Fruit fly (Drosophila melanogaster) whole organism, embryonic: ENCODE results near the gene CG12768.

Experiments
- C15 ChIP-seq: fragments of 200-800 bp; sonication (Bioruptor generic); IDR thresholded peaks from 3 replicates; pipeline ENCODE4 v1.3.6; 2022; ENCODE audit warnings: missing biosample characterization, missing genetic modification characterization
- CG10543 ChIP-seq: fragments of 200-800 bp; sonication (Bioruptor generic); optimal IDR thresholded peaks from 3 replicates; lab custom pipeline; 2017; ENCODE audit warnings: missing biosample characterization, mild to moderate bottlenecking, missing genetic modification characterization, moderate library complexity
- CG11723 ChIP-seq: fragments of 200-800 bp; sonication (Bioruptor generic); optimal IDR thresholded peaks from 2 replicates; lab custom pipeline; 2017; ENCODE audit warnings: missing biosample characterization, mild to moderate bottlenecking, missing genetic modification characterization
- CG12391 ChIP-seq: fragments of 200-800 bp; sonication (Bioruptor generic); optimal IDR thresholded peaks from 3 replicates; lab custom pipeline; 2018; ENCODE audit warnings: missing biosample characterization, mild to moderate bottlenecking, missing genetic modification characterization, moderate library complexity
- CG12942 ChIP-seq: fragments of 200-800 bp; sonication (Bioruptor generic); optimal IDR thresholded peaks from 3 replicates; lab custom pipeline; 2016; ENCODE audit warnings: missing biosample characterization, missing genetic modification characterization
- CG14050 ChIP-seq: fragments of 200-800 bp; sonication (Bioruptor generic); IDR thresholded peaks from 3 replicates; pipeline ENCODE4 v1.3.6; 2022; ENCODE audit warnings: missing biosample characterization, missing genetic modification characterization
- CG15514 ChIP-seq: fragments of 200-800 bp; sonication (Bioruptor generic); optimal IDR thresholded peaks from 3 replicates; lab custom pipeline; 2017; ENCODE audit warnings: missing biosample characterization, missing genetic modification characterization, mild to moderate bottlenecking, moderate library complexity, missing genetic modification reagents
- CG17829 ChIP-seq: fragments of 200-800 bp; optimal IDR thresholded peaks from 2 replicates; lab custom pipeline; 2019; ENCODE audit warnings: missing biosample characterization, mild to moderate bottlenecking, missing genetic modification characterization, moderate library complexity
- CG18476 ChIP-seq: fragments of 200-800 bp; sonication (Bioruptor generic); optimal IDR thresholded peaks from 2 replicates; lab custom pipeline; 2016; ENCODE audit warnings: missing biosample characterization, mild to moderate bottlenecking, missing genetic modification characterization
- CG18599 ChIP-seq: fragments of 200-800 bp; sonication (Bioruptor generic); optimal IDR thresholded peaks from 3 replicates; lab custom pipeline; 2017; ENCODE audit warnings: missing biosample characterization, missing genetic modification characterization, mild to moderate bottlenecking, moderate library complexity, missing genetic modification reagents
- CG18619 ChIP-seq: fragments of 200-800 bp; sonication (Bioruptor generic); optimal IDR thresholded peaks from 3 replicates; lab custom pipeline; 2017; ENCODE audit warnings: missing biosample characterization, mild to moderate bottlenecking, missing genetic modification characterization
- CG30020 ChIP-seq: fragments of 200-800 bp; optimal IDR thresholded peaks from 2 replicates; lab custom pipeline; 2019; ENCODE audit warnings: missing biosample characterization, mild to moderate bottlenecking, missing genetic modification characterization, moderate library complexity
- CG31388 ChIP-seq: fragments of 200-800 bp; sonication (Bioruptor generic); optimal IDR thresholded peaks from 2 replicates; lab custom pipeline; 2016; ENCODE audit warnings: missing biosample characterization, missing genetic modification characterization
- CG31441 ChIP-seq: fragments of 200-800 bp; sonication (Bioruptor generic); IDR thresholded peaks from 2 replicates; pipeline ENCODE4 v1.3.6; 2022; ENCODE audit warnings: missing biosample characterization, missing genetic modification characterization
- CG3407 ChIP-seq: fragments of 200-800 bp; sonication (Bioruptor generic); optimal IDR thresholded peaks from 2 replicates; lab custom pipeline; 2018; ENCODE audit warnings: missing biosample characterization, mild to moderate bottlenecking, missing genetic modification characterization
- CG34422 ChIP-seq: fragments of 200-800 bp; sonication (Bioruptor generic); IDR thresholded peaks from 3 replicates; pipeline ENCODE4 v1.3.6; 2022; ENCODE audit warnings: missing biosample characterization, missing genetic modification characterization
- CG3838 ChIP-seq: fragments of 200-800 bp; sonication (Bioruptor generic); optimal IDR thresholded peaks from 3 replicates; lab custom pipeline; 2016; ENCODE audit warnings: missing biosample characterization, missing genetic modification characterization
- CG42726 ChIP-seq: fragments of 200-800 bp; sonication (Bioruptor generic); IDR thresholded peaks from 2 replicates; pipeline ENCODE4 v1.3.6; 2022; ENCODE audit warnings: missing biosample characterization, missing genetic modification characterization; ENCODE audit not compliant: partially characterized antibody
- CG6254 ChIP-seq: fragments of 200-800 bp; sonication (Bioruptor generic); optimal IDR thresholded peaks from 3 replicates; lab custom pipeline; 2017; ENCODE audit warnings: mild to moderate bottlenecking, missing biosample characterization, missing genetic modification reagents, missing genetic modification characterization
- CG7556 ChIP-seq: fragments of 200-800 bp; sonication (Bioruptor generic); optimal IDR thresholded peaks from 2 replicates; lab custom pipeline; 2017; ENCODE audit warnings: missing biosample characterization, mild to moderate bottlenecking, missing genetic modification characterization
- CG9876 ChIP-seq: fragments of 200-800 bp; sonication (Bioruptor generic); optimal IDR thresholded peaks from 2 replicates; lab custom pipeline; 2016; ENCODE audit warnings: missing biosample characterization, missing genetic modification characterization
- Deaf1 ChIP-seq: fragments of 200-800 bp; optimal IDR thresholded peaks from 3 replicates; lab custom pipeline; 2019; ENCODE audit warnings: missing biosample characterization, mild to moderate bottlenecking, missing genetic modification characterization, moderate library complexity
- HLH4C ChIP-seq: fragments of 200-800 bp; sonication (Bioruptor generic); IDR thresholded peaks from 3 replicates; pipeline ENCODE4 v1.3.6; 2022; ENCODE audit warnings: missing biosample characterization, missing genetic modification characterization; ENCODE audit not compliant: partially characterized antibody
- HLHmδ ChIP-seq: fragments of 200-800 bp; sonication (Bioruptor generic); optimal IDR thresholded peaks from 2 replicates; lab custom pipeline; 2018; ENCODE audit warnings: missing biosample characterization, mild to moderate bottlenecking, missing genetic modification characterization, moderate library complexity
- HmgD ChIP-seq: fragments of 200-800 bp; sonication (Bioruptor generic); optimal IDR thresholded peaks from 3 replicates; lab custom pipeline; 2016; ENCODE audit warnings: missing biosample characterization, missing genetic modification characterization
- Lpt ChIP-seq: fragments of >200 bp; optimal IDR thresholded peaks from 2 replicates; lab custom pipeline; 2018; ENCODE audit warnings: missing biosample characterization, missing genetic modification characterization
- Max ChIP-seq: fragments of 200-800 bp; sonication (Bioruptor generic); optimal IDR thresholded peaks from 2 replicates; lab custom pipeline; 2016; ENCODE audit warnings: missing biosample characterization, mild to moderate bottlenecking, missing genetic modification characterization
- Usf ChIP-seq: fragments of 200-800 bp; sonication (Bioruptor generic); optimal IDR thresholded peaks from 2 replicates; lab custom pipeline; 2017; ENCODE audit warnings: missing genotype, missing biosample characterization, missing genetic modification characterization
- al ChIP-seq: fragments of 200-800 bp; sonication (Bioruptor generic); IDR thresholded peaks from 2 replicates; pipeline ENCODE4 v1.3.6; 2022; ENCODE audit warnings: missing biosample characterization, missing genetic modification characterization
- amos ChIP-seq: fragments of 200-800 bp; sonication (Bioruptor generic); IDR thresholded peaks from 2 replicates; pipeline ENCODE4 v1.3.6; 2022; ENCODE audit warnings: missing biosample characterization, missing genetic modification characterization; ENCODE audit not compliant: partially characterized antibody
- chinmo ChIP-seq: fragments of 200-800 bp; sonication (Bioruptor generic); IDR thresholded peaks from 4 replicates; pipeline ENCODE4 v1.3.6; 2022; ENCODE audit warnings: missing biosample characterization, missing genetic modification characterization; ENCODE audit not compliant: partially characterized antibody
- corto ChIP-seq: fragments of 200-800 bp; sonication (Bioruptor generic); optimal IDR thresholded peaks from 2 replicates; lab custom pipeline; 2016; ENCODE audit warnings: missing biosample characterization, mild to moderate bottlenecking, missing genetic modification characterization, moderate library complexity
- gcm2 ChIP-seq: fragments of 200-800 bp; sonication (Bioruptor generic); optimal IDR thresholded peaks from 2 replicates; lab custom pipeline; 2016; ENCODE audit warnings: missing biosample characterization, missing genetic modification characterization
- grau ChIP-seq: fragments of 200-800 bp; optimal IDR thresholded peaks from 3 replicates; lab custom pipeline; 2019; ENCODE audit warnings: missing biosample characterization, mild to moderate bottlenecking, missing genetic modification characterization, moderate library complexity
- hth ChIP-seq: fragments of >200 bp; optimal IDR thresholded peaks from 2 replicates; lab custom pipeline; 2017; ENCODE audit warnings: inconsistent platforms
- kah ChIP-seq: fragments of 200-800 bp; sonication (Bioruptor generic); optimal IDR thresholded peaks from 2 replicates; lab custom pipeline; 2018; ENCODE audit warnings: missing biosample characterization, mild to moderate bottlenecking, missing genetic modification characterization
- ken ChIP-seq: fragments of 200-800 bp; sonication (Bioruptor generic); IDR thresholded peaks from 3 replicates; pipeline ENCODE4 v1.3.6; 2022; ENCODE audit warnings: missing biosample characterization, missing genetic modification characterization
- kni ChIP-seq: fragments of 200-800 bp; sonication (Bioruptor generic); optimal IDR thresholded peaks from 3 replicates; lab custom pipeline; 2017; ENCODE audit warnings: mild to moderate bottlenecking, missing biosample characterization, missing genetic modification reagents, missing genetic modification characterization
- lab ChIP-seq: fragments of 200-800 bp; sonication (Bioruptor generic); optimal IDR thresholded peaks from 3 replicates; lab custom pipeline; 2017; ENCODE audit warnings: missing biosample characterization, missing genetic modification characterization, mild to moderate bottlenecking, moderate library complexity, missing genetic modification reagents
- lov ChIP-seq, 2 experiments: fragments of 200-800 bp in 1 of 2; fragments of >200 bp in 1 of 2; sonication (Bioruptor generic) in 1 of 2; IDR thresholded peaks in 1 of 2; optimal IDR thresholded peaks in 1 of 2; 2 replicates in 1 of 2; 3 replicates in 1 of 2; pipeline versions ENCODE4 v1.3.6 to Lab custom; 2017 to 2022; ENCODE audit warnings: missing biosample characterization in 1 of 2, missing genetic modification characterization in 1 of 2
- mld ChIP-seq: fragments of 200-800 bp; sonication (Bioruptor generic); IDR thresholded peaks from 3 replicates; pipeline ENCODE4 v1.3.6; 2022; ENCODE audit warnings: missing biosample characterization, missing genetic modification characterization; ENCODE audit not compliant: partially characterized antibody
- pan ChIP-seq, 4 experiments: fragments of >200 bp in 3 of 4; fragments of 200-800 bp in 1 of 4; sonication (Bioruptor generic) in 1 of 4; optimal IDR thresholded peaks in 3 of 4; IDR thresholded peaks in 1 of 4; 2 replicates each; pipeline versions ENCODE4 v1.3.6 to Lab custom; 2017 to 2022; ENCODE audit warnings: missing biosample characterization in 2 of 4, missing genetic modification characterization in 2 of 4, mixed read lengths in 1 of 4
- pho ChIP-seq: fragments of 200-800 bp; sonication (Bioruptor generic); optimal IDR thresholded peaks from 2 replicates; lab custom pipeline; 2016; ENCODE audit warnings: missing biosample characterization, missing genetic modification characterization
- phol ChIP-seq: fragments of 200-800 bp; sonication (Bioruptor generic); optimal IDR thresholded peaks from 3 replicates; lab custom pipeline; 2018; ENCODE audit warnings: missing biosample characterization, mild to moderate bottlenecking, missing genetic modification characterization, moderate library complexity
- pzg ChIP-seq: fragments of 200-800 bp; sonication (Bioruptor generic); optimal IDR thresholded peaks from 3 replicates; lab custom pipeline; 2018; ENCODE audit warnings: missing biosample characterization, mild to moderate bottlenecking, missing genetic modification characterization, moderate library complexity
- stwl ChIP-seq: fragments of 200-800 bp; sonication (Bioruptor generic); optimal IDR thresholded peaks from 3 replicates; lab custom pipeline; 2018; ENCODE audit warnings: missing biosample characterization, mild to moderate bottlenecking, missing genetic modification characterization, moderate library complexity
- tll ChIP-seq, 2 experiments: fragments of 200-800 bp in 1 of 2; fragments of >200 bp in 1 of 2; sonication (Bioruptor generic) in 1 of 2; optimal IDR thresholded peaks; 2 replicates each; lab custom pipeline; 2017 to 2019; ENCODE audit warnings: missing biosample characterization in 2 of 2, missing genetic modification characterization in 2 of 2, mild to moderate bottlenecking in 1 of 2, moderate library complexity in 1 of 2
- zen2 ChIP-seq: fragments of 200-800 bp; sonication (Bioruptor generic); IDR thresholded peaks from 3 replicates; pipeline ENCODE4 v1.3.6; 2022; ENCODE audit warnings: missing biosample characterization, missing genetic modification characterization; ENCODE audit not compliant: partially characterized antibody

CG12768 gene

dm6 chr3L:22868070-22868469 is 42.2 kb upstream of the CG12768 start, which contains the start of gene EMC4 (continued):
- TF ChIP-seq Lpt (GFP tag; lab: Kevin White, UChicago) (no peak), chinmo (GFP tag; lab: Robert Waterston, UW) (no peak), grau (tag; lab: Kevin White, UChicago) (peak; percentile 43), lab (GFP tag; lab: Kevin White, UChicago) (peak; percentile 46), Max (GFP tag; lab: Kevin White, UChicago) (peak; percentile 6), CG12391 (tag; lab: Kevin White, UChicago) (peak; percentile 54), CG14050 (GFP tag; lab: Robert Waterston, UW) (0 out of 3 replicates have a peak, but pooled peaks have one; percentile 21), CG18476 (GFP tag; lab: Kevin White, UChicago) (peak; percentile 28), CG12942 (GFP tag; lab: Kevin White, UChicago) (peak; percentile 23), Deaf1 (tag; lab: Kevin White, UChicago) (peak; percentile 11), Usf (GFP tag; lab: Kevin White, UChicago) (no peak), pho (GFP tag; lab: Kevin White, UChicago) (peak; percentile 54), pzg (GFP tag; lab: Kevin White, UChicago) (peak; percentile 83), hth (no peak), CG18599 (peak; percentile 38), phol (tag; lab: Kevin White, UChicago) (peak; percentile 87), CG6254 (GFP tag; lab: Kevin White, UChicago) (peak; percentile 10), C15 (no peak), amos (peak; percentile 76), HLHmδ (GFP tag; lab: Kevin White, UChicago) (no peak), kni (GFP tag; lab: Kevin White, UChicago) (no peak), stwl (peak; percentile 90), mld (GFP tag; lab: Robert Waterston, UW) (no peak), CG30020 (peak; percentile 32), CG15514 (GFP tag; lab: Kevin White, UChicago) (peak; percentile 70), CG9876 (GFP tag; lab: Kevin White, UChicago) (no peak), CG34422 (GFP tag; lab: Robert Waterston, UW) (0 out of 3 replicates have a peak, but pooled peaks have one; percentile 18), lov (optimal IDR thresholded peaks at IDR 0.05; lab: Kevin White, UChicago) (no peak), lov (GFP tag; IDR thresholded peaks at IDR 0.05; lab: Robert Waterston, UW) (no peak), pan (optimal IDR thresholded peaks at IDR 0.05; lab: Kevin White, UChicago) (no peak), pan (GFP tag; optimal IDR thresholded peaks at IDR 0.05 in 1 of 2, IDR thresholded peaks at IDR 0.05 in 1 of 2) (no peak), HLH4C (GFP tag; lab: Robert Waterston, UW) (peak; percentile 72), CG10543 (GFP tag; lab: Kevin White, UChicago) (no peak), HmgD (GFP tag; lab: Kevin White, UChicago) (no peak), tll (GFP tag; optimal IDR thresholded peaks at IDR 0.05; lab: Kevin White, UChicago) (no peak), gcm2 (GFP tag; lab: Kevin White, UChicago) (no peak), ken (GFP tag; lab: Robert Waterston, UW) (no peak; the same call in 2 of the 3 replicates), CG7556 (GFP tag; lab: Kevin White, UChicago) (peak; percentile 29), CG31388 (GFP tag; lab: Kevin White, UChicago) (no peak), zen2 (GFP tag; lab: Robert Waterston, UW) (no peak; the same call in 2 of the 3 replicates), corto (GFP tag; lab: Kevin White, UChicago) (peak; percentile 54), CG17829 (tag; lab: Kevin White, UChicago) (peak; percentile 64), CG3838 (no peak), CG11723 (no peak), kah (GFP tag; lab: Kevin White, UChicago) (no peak), CG31441 (GFP tag; lab: Robert Waterston, UW) (no peak), CG42726 (peak; percentile 44; the same call in 1 of the 2 replicates), CG3407 (GFP tag; lab: Kevin White, UChicago) (no peak), al (GFP tag; lab: Robert Waterston, UW) (no peak), CG18619 (GFP tag; lab: Kevin White, UChicago) (peak; percentile 7)
